Fruit fly (Drosophila melanogaster): ENCODE results near the gene eEF1gamma.

Gene eEF1gamma

DNA sequence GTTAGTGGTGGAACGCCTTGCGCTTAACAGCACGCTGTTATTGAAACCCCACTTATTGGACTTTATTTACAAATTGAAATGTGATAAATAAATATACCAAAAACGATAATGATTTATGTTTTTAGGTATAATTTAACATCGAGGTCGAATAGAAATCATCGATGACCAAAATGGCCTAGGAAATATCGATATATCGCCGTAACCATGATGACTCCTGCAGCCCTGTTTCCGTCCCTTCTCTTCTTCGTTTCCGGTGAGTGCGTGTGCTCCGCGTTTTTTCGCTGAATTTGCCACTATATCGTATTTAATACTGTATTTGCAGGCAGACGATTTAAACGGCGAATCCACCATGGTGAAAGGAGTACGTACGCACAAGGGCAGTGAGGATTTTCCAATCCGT, at the start of gene eEF1gamma (continued):
- TF ChIP-seq crc (GFP tag; optimal IDR thresholded peaks at IDR 0.05) (peak; percentile 94), Chrac-16 (GFP tag; optimal IDR thresholded peaks at IDR 0.05) (peak; percentile 80), org-1 (GFP tag; optimal IDR thresholded peaks at IDR 0.05) (peak; percentile 92), insv (GFP tag; optimal IDR thresholded peaks at IDR 0.05) (peak in 1 of 2 experiments; percentile 87), vfl (GFP tag; optimal IDR thresholded peaks at IDR 0.05) (peak; percentile 86), YL-1 (GFP tag; optimal IDR thresholded peaks at IDR 0.05) (peak; percentile 99), CG15696 (tag; optimal IDR thresholded peaks at IDR 0.05) (peak; percentile 77), Med (GFP tag) (peak; percentile 100), shn (GFP tag; optimal IDR thresholded peaks at IDR 0.05) (peak; percentile 92), CG5180 (GFP tag; optimal IDR thresholded peaks at IDR 0.05) (peak; percentile 86), Dip2 (GFP tag; IDR thresholded peaks at IDR 0.05) (no peak), esg (GFP tag; conservative IDR thresholded peaks at IDR 0.05) (peak; percentile 61; the same call in 1 of the 2 replicates), CG17186 (GFP tag; optimal IDR thresholded peaks at IDR 0.05) (peak; percentile 100), CG3847 (GFP tag; IDR thresholded peaks at IDR 0.05) (peak; percentile 93), chif (GFP tag; optimal IDR thresholded peaks at IDR 0.05) (peak; percentile 90 to 97), CG2120 (GFP tag; optimal IDR thresholded peaks at IDR 0.05) (peak; percentile 85), bcd (GFP tag; optimal IDR thresholded peaks at IDR 0.05) (peak; percentile 98), stwl (tag; optimal IDR thresholded peaks at IDR 0.05) (peak; percentile 91), cad (GFP tag; optimal IDR thresholded peaks at IDR 0.05) (no peak), gcm (GFP tag; optimal IDR thresholded peaks at IDR 0.05) (peak; percentile 95), hkb (optimal IDR thresholded peaks at IDR 0.05) (no peak), hkb (GFP tag; IDR thresholded peaks at IDR 0.05) (peak; percentile 95), Ssrp (tag; optimal IDR thresholded peaks at IDR 0.05) (peak; percentile 81), wek (GFP tag; optimal IDR thresholded peaks at IDR 0.05) (peak; percentile 95), peb (GFP tag; IDR thresholded peaks at IDR 0.05) (peak; percentile 89), Asciz (GFP tag; optimal IDR thresholded peaks at IDR 0.05) (peak; percentile 96), CG34376 (GFP tag; optimal IDR thresholded peaks at IDR 0.05) (peak; percentile 99), sim (GFP tag; IDR thresholded peaks at IDR 0.05) (peak; percentile 90), emc (GFP tag; optimal IDR thresholded peaks at IDR 0.05) (peak; percentile 94), cwo (GFP tag; optimal IDR thresholded peaks at IDR 0.05) (peak; percentile 77), tin (GFP tag; optimal IDR thresholded peaks at IDR 0.05) (peak; percentile 91), CG9817 (tag; optimal IDR thresholded peaks at IDR 0.05) (peak; percentile 92), fd64A (GFP tag; optimal IDR thresholded peaks at IDR 0.05) (peak; percentile 97), fru (optimal IDR thresholded peaks at IDR 0.05) (no peak), gt (GFP tag; IDR thresholded peaks at IDR 0.05) (peak; percentile 84), CG14014 (GFP tag; IDR thresholded peaks at IDR 0.05) (peak; percentile 94), br (optimal IDR thresholded peaks at IDR 0.05) (no peak), Oaz (GFP tag; IDR thresholded peaks at IDR 0.05) (peak; percentile 91), Trl (optimal IDR thresholded peaks at IDR 0.05) (no peak), Trl (GFP tag; optimal IDR thresholded peaks at IDR 0.05) (peak; percentile 95), hb (GFP tag; IDR thresholded peaks at IDR 0.05; ENCODE audit: partially characterized antibody) (peak; percentile 94), CG1603 (tag; optimal IDR thresholded peaks at IDR 0.05) (peak; percentile 95), ERR (GFP tag; optimal IDR thresholded peaks at IDR 0.05) (peak; percentile 82), MESR4 (GFP tag; optimal IDR thresholded peaks at IDR 0.05) (peak; percentile 97), Dek (tag; optimal IDR thresholded peaks at IDR 0.05) (peak; percentile 78), pros (GFP tag; optimal IDR thresholded peaks at IDR 0.05) (peak; percentile 50), Ets65A (GFP tag) (peak; percentile 99), Awh (GFP tag; IDR thresholded peaks at IDR 0.05) (peak; percentile 96), CG18011 (GFP tag; optimal IDR thresholded peaks at IDR 0.05) (peak; percentile 88), cato (GFP tag; optimal IDR thresholded peaks at IDR 0.05; ENCODE audit: borderline replicate concordance) (peak; percentile 91), ash1 (GFP tag; optimal IDR thresholded peaks at IDR 0.05) (peak; percentile 96), dan (GFP tag; IDR thresholded peaks at IDR 0.05) (no peak), Ptx1 (GFP tag; IDR thresholded peaks at IDR 0.05) (peak; percentile 91)

Data from whole organism, embryonic.